Worm (Caenorhabditis elegans) whole organism, early embryonic: ENCODE results near the gene Y43F8C.16.

ENCODE experiments used
- ama-1 ChIP-seq: fragments of 150-350 bp; optimal IDR thresholded peaks from 2 replicates; lab custom pipeline; 2014
- flt-1 ChIP-seq: fragments of 200-800 bp; sonication (Bioruptor generic); IDR thresholded peaks from 2 replicates; pipeline ENCODE4 v1.3.6; 2022; ENCODE audit warnings: missing genetic modification characterization, missing compliant biosample characterization
- scrt-1 ChIP-seq: fragments of 200-800 bp; sonication (Bioruptor generic); IDR thresholded peaks from 2 replicates; pipeline ENCODE4 v1.3.6; 2022; ENCODE audit warnings: missing genetic modification characterization, missing compliant biosample characterization
- tbx-37 ChIP-seq: fragments of 200-800 bp; sonication (Bioruptor generic); conservative IDR thresholded peaks from 2 replicates; pipeline ENCODE4 v1.3.6; 2022; ENCODE audit warnings: missing genetic modification reagents, missing genetic modification characterization, missing compliant biosample characterization

DNA sequence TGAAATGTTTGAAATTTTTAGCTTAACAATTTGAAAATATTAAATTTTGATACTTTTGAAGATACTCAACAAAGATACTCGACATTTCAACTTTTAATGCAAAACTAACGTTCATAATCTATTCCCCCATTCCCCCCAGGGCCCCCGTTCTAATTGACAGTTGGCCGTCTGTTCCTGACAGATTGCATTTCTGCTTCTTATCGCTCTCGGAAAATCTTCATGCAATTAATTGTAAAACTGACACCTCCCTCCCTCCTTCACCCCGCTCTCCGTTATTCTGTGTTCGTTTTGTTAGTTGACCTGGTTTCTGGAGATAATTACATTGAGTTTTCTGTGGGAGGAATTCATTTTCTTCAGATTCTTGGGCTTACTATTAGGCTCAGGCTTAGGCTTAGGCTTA lies 2.6 kb upstream of the Y43F8C.16 start:
- TF ChIP-seq scrt-1 (GFP tag; lab: Robert Waterston, UW) (no peak), tbx-37 (GFP tag; lab: Robert Waterston, UW) (no peak), ama-1 (lab: Kevin White, UChicago) (no peak), flt-1 (GFP tag; lab: Robert Waterston, UW) (no peak)
